Fruit fly (Drosophila melanogaster) whole organism, embryonic: ENCODE measurements around the gene CG17169.

Experiments used
- Asciz ChIP-seq: fragments of 200-800 bp; sonication (Bioruptor generic); optimal IDR thresholded peaks from 2 replicates; lab custom pipeline; 2017; ENCODE audit warnings: missing biosample characterization, mild to moderate bottlenecking, missing genetic modification characterization, missing genetic modification reagents
- CG15696 ChIP-seq: fragments of 200-800 bp; sonication (Bioruptor generic); optimal IDR thresholded peaks from 2 replicates; lab custom pipeline; 2019; ENCODE audit warnings: missing biosample characterization, mild to moderate bottlenecking, missing genetic modification characterization, moderate library complexity
- CG34376 ChIP-seq: fragments of 200-800 bp; sonication (Bioruptor generic); optimal IDR thresholded peaks from 2 replicates; lab custom pipeline; 2018; ENCODE audit warnings: missing biosample characterization, mild to moderate bottlenecking, missing genetic modification characterization
- Dip3 ChIP-seq: fragments of 200-800 bp; sonication (Bioruptor generic); optimal IDR thresholded peaks from 3 replicates; lab custom pipeline; 2016; ENCODE audit warnings: missing biosample characterization, missing genetic modification characterization
- Doc3 ChIP-seq: fragments of 200-800 bp; sonication (Bioruptor generic); IDR thresholded peaks from 3 replicates; pipeline ENCODE4 v1.3.6; 2022; ENCODE audit warnings: missing biosample characterization, missing genetic modification characterization; ENCODE audit not compliant: partially characterized antibody
- H15 ChIP-seq: fragments of 200-800 bp; sonication (Bioruptor generic); IDR thresholded peaks from 3 replicates; pipeline ENCODE4 v1.3.6; 2022; ENCODE audit warnings: missing biosample characterization, missing genetic modification characterization
- Opbp ChIP-seq: fragments of 200-800 bp; sonication (Bioruptor generic); IDR thresholded peaks from 3 replicates; pipeline ENCODE4 v1.3.6; 2022; ENCODE audit warnings: missing biosample characterization, missing genetic modification characterization; ENCODE audit not compliant: partially characterized antibody
- ab ChIP-seq: fragments of 200-800 bp; sonication (Bioruptor generic); optimal IDR thresholded peaks from 2 replicates; lab custom pipeline; 2016; ENCODE audit warnings: missing biosample characterization, missing genetic modification characterization
- ara ChIP-seq: fragments of 200-800 bp; sonication (Bioruptor generic); IDR thresholded peaks from 2 replicates; pipeline ENCODE4 v1.3.6; 2022; ENCODE audit warnings: missing biosample characterization, missing genetic modification characterization
- ci ChIP-seq: fragments of 200-800 bp; sonication (Bioruptor generic); IDR thresholded peaks from 3 replicates; pipeline ENCODE4 v1.3.6; 2022; ENCODE audit warnings: missing biosample characterization, missing genetic modification characterization
- crp ChIP-seq, 2 experiments: fragments of 200-800 bp; sonication (Bioruptor generic); optimal IDR thresholded peaks; 2 replicates in 1 of 2; 3 replicates in 1 of 2; lab custom pipeline; 2017; ENCODE audit warnings: missing biosample characterization in 2 of 2, missing genetic modification characterization in 2 of 2, mild to moderate bottlenecking in 1 of 2, moderate library complexity in 1 of 2
- emc ChIP-seq: fragments of 200-800 bp; sonication (Bioruptor generic); optimal IDR thresholded peaks from 2 replicates; lab custom pipeline; 2016; ENCODE audit warnings: missing biosample characterization, missing genetic modification characterization
- pros ChIP-seq: fragments of 200-800 bp; sonication (Bioruptor generic); optimal IDR thresholded peaks from 3 replicates; lab custom pipeline; 2019; ENCODE audit warnings: missing biosample characterization, mild to moderate bottlenecking, missing genetic modification characterization, moderate library complexity
- sens-2 ChIP-seq: fragments of 200-800 bp; sonication (Bioruptor generic); IDR thresholded peaks from 2 replicates; pipeline ENCODE4 v1.3.6; 2022; ENCODE audit warnings: missing biosample characterization, missing genetic modification characterization
- sisA ChIP-seq: fragments of 200-800 bp; sonication (Bioruptor generic); IDR thresholded peaks from 2 replicates; pipeline ENCODE4 v1.3.6; 2022; ENCODE audit warnings: missing biosample characterization, missing genetic modification characterization
- ssp ChIP-seq: fragments of 200-800 bp; sonication (Bioruptor generic); IDR thresholded peaks from 2 replicates; pipeline ENCODE4 v1.3.6; 2022; ENCODE audit warnings: missing biosample characterization, missing genetic modification characterization

CG17169 gene

DNA sequence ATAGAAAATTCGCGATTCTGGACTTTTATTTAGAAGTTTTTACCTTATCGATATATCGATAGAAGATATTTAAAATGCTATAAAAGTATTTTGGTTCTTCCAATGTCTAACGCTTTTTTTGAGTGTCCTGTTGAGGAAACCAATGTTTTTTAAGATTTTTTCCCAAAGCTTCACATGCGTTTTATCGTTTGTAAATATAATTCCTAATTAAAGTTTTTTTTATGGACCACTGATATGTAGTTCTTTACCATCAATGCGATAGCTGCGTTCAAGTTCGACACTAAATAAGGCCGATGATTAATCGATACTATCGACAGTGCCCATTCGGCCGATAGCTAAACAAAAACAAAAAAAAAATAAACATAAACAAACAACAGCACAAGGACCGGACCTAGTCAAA is 21.2 kb downstream of the CG17169 start, which contains the start of gene ATbp (continued):
- TF ChIP-seq sens-2 (GFP tag; lab: Robert Waterston, UW) (no peak), CG15696 (no peak), ara (GFP tag; lab: Robert Waterston, UW) (no peak), ssp (GFP tag; lab: Robert Waterston, UW) (no peak), pros (GFP tag; lab: Kevin White, UChicago) (no peak), Opbp (peak; percentile 93), crp (GFP tag; optimal IDR thresholded peaks at IDR 0.05; lab: Kevin White, UChicago) (no peak), ab (no peak), H15 (GFP tag; lab: Robert Waterston, UW) (no peak), CG34376 (GFP tag; lab: Kevin White, UChicago) (no peak), Dip3 (GFP tag; lab: Kevin White, UChicago) (no peak), emc (GFP tag; lab: Kevin White, UChicago) (no peak), Asciz (GFP tag; lab: Kevin White, UChicago) (no peak), sisA (GFP tag; lab: Robert Waterston, UW) (no peak), ci (GFP tag; lab: Robert Waterston, UW) (no peak), Doc3 (GFP tag; lab: Robert Waterston, UW) (peak; percentile 89)
